Worm (Caenorhabditis elegans) whole organism, early embryonic: ENCODE results near the gene sfxn-1.2.

Experiments used
- B0310.2 ChIP-seq: sonication (generic microtip); optimal IDR thresholded peaks from 2 replicates; lab custom pipeline; 2016; ENCODE audit warnings: mild to moderate bottlenecking, missing genetic modification characterization, missing compliant biosample characterization
- ama-1 ChIP-seq: fragments of 150-350 bp; optimal IDR thresholded peaks from 2 replicates; lab custom pipeline; 2014
- ceh-36 ChIP-seq: sonication (generic microtip); optimal IDR thresholded peaks from 2 replicates; lab custom pipeline; 2016; ENCODE audit warnings: missing genetic modification characterization, inconsistent platforms, missing compliant biosample characterization

- TF ChIP-seq ama-1, result no peak
- no peak for TF ChIP-seq B0310.2 (tag; lab: Kevin White, UChicago)
- TF ChIP-seq ceh-36, result no peak
Observed at ce11 chrII:11193523-11193922, 7.7 kb downstream of the sfxn-1.2 start.
